Worm (Caenorhabditis elegans) whole organism, late embryonic: ENCODE data around the gene din-1.

Source experiments
- C08G9.2 ChIP-seq: sonication (generic microtip); optimal IDR thresholded peaks from 2 replicates; lab custom pipeline; 2016; ENCODE audit warnings: mild to moderate bottlenecking, missing genetic modification characterization, moderate library complexity, missing compliant biosample characterization
- C38D4.7 ChIP-seq: fragments of 200-800 bp; sonication (Bioruptor generic); optimal IDR thresholded peaks from 2 replicates; lab custom pipeline; 2018; ENCODE audit warnings: mild to moderate bottlenecking, missing genetic modification characterization, moderate library complexity, missing compliant biosample characterization
- K02D7.2 ChIP-seq: sonication (generic microtip); optimal IDR thresholded peaks from 2 replicates; lab custom pipeline; 2017; ENCODE audit warnings: mild to moderate bottlenecking, missing genetic modification characterization, missing compliant biosample characterization
- Y22D7AL.16 ChIP-seq: sonication (generic microtip); optimal IDR thresholded peaks from 2 replicates; lab custom pipeline; 2016; ENCODE audit warnings: missing genetic modification characterization, missing compliant biosample characterization
- ahr-1 ChIP-seq: sonication (generic microtip); optimal IDR thresholded peaks from 2 replicates; lab custom pipeline; 2016; ENCODE audit warnings: missing genetic modification characterization, missing compliant biosample characterization
- ceh-14 ChIP-seq: sonication (generic microtip); optimal IDR thresholded peaks from 2 replicates; lab custom pipeline; 2016; ENCODE audit warnings: missing genotype, missing genetic modification characterization, missing compliant biosample characterization
- ceh-18 ChIP-seq: sonication (generic microtip); optimal IDR thresholded peaks from 2 replicates; lab custom pipeline; 2016; ENCODE audit warnings: missing genetic modification characterization, missing compliant biosample characterization
- ceh-22 ChIP-seq: sonication (generic microtip); optimal IDR thresholded peaks from 2 replicates; lab custom pipeline; 2017; ENCODE audit warnings: missing biosample characterization, missing genetic modification characterization
- ceh-31 ChIP-seq: sonication (generic microtip); optimal IDR thresholded peaks from 2 replicates; lab custom pipeline; 2016; ENCODE audit warnings: missing genetic modification characterization, missing compliant biosample characterization
- ceh-34 ChIP-seq: sonication (generic microtip); optimal IDR thresholded peaks from 2 replicates; lab custom pipeline; 2016; ENCODE audit warnings: mild to moderate bottlenecking, missing genetic modification characterization, missing compliant biosample characterization
- ceh-6 ChIP-seq: fragments of 200-800 bp; sonication (Bioruptor generic); optimal IDR thresholded peaks from 2 replicates; lab custom pipeline; 2018; ENCODE audit warnings: mild to moderate bottlenecking, missing genetic modification characterization, missing compliant biosample characterization
- dmd-4 ChIP-seq: sonication (generic microtip); optimal IDR thresholded peaks from 2 replicates; lab custom pipeline; 2016; ENCODE audit warnings: borderline replicate concordance, missing genetic modification characterization, missing compliant biosample characterization
- eyg-1 ChIP-seq: sonication (generic microtip); optimal IDR thresholded peaks from 2 replicates; lab custom pipeline; 2016; ENCODE audit warnings: missing genotype, missing genetic modification characterization, missing compliant biosample characterization
- hlh-13 ChIP-seq: fragments of 200-800 bp; sonication (Bioruptor generic); optimal IDR thresholded peaks from 2 replicates; lab custom pipeline; 2018; ENCODE audit warnings: mild to moderate bottlenecking, missing genetic modification characterization, missing compliant biosample characterization
- hlh-30 ChIP-seq: sonication (generic microtip); optimal IDR thresholded peaks from 2 replicates; lab custom pipeline; 2017; ENCODE audit warnings: antibody characterized with exemption, missing genetic modification characterization, missing compliant biosample characterization; ENCODE audit not compliant: insufficient read depth
- madf-2 ChIP-seq: sonication (generic microtip); optimal IDR thresholded peaks from 2 replicates; lab custom pipeline; 2017; ENCODE audit warnings: missing genetic modification characterization, missing compliant biosample characterization
- nfya-1 ChIP-seq: sonication (generic microtip); optimal IDR thresholded peaks from 2 replicates; lab custom pipeline; 2017; ENCODE audit warnings: missing genetic modification characterization, mild to moderate bottlenecking, missing compliant biosample characterization, antibody characterized with exemption, moderate library complexity
- nhr-232 ChIP-seq: sonication (generic microtip); optimal IDR thresholded peaks from 2 replicates; lab custom pipeline; 2016; ENCODE audit warnings: missing genetic modification characterization, missing compliant biosample characterization
- pqm-1 ChIP-seq: sonication (generic microtip); optimal IDR thresholded peaks from 2 replicates; lab custom pipeline; 2016; ENCODE audit warnings: missing genetic modification characterization, missing compliant biosample characterization
- pros-1 ChIP-seq: fragments of 150-350 bp; optimal IDR thresholded peaks from 2 replicates; lab custom pipeline; 2014; ENCODE audit warnings: missing biosample characterization, missing genetic modification reagents, missing genetic modification characterization
- ref-2 ChIP-seq: sonication (generic microtip); optimal IDR thresholded peaks from 2 replicates; lab custom pipeline; 2016; ENCODE audit warnings: missing genetic modification characterization, missing compliant biosample characterization
- rnt-1 ChIP-seq: sonication (generic microtip); optimal IDR thresholded peaks from 2 replicates; lab custom pipeline; 2016; ENCODE audit warnings: missing genetic modification characterization, missing compliant biosample characterization
- sdc-2 ChIP-seq: sonication (generic microtip); optimal IDR thresholded peaks from 2 replicates; lab custom pipeline; 2016; ENCODE audit warnings: missing genotype, missing genetic modification characterization, missing compliant biosample characterization
- syd-9 ChIP-seq: sonication (generic microtip); optimal IDR thresholded peaks from 2 replicates; lab custom pipeline; 2016; ENCODE audit warnings: mild to moderate bottlenecking, missing genetic modification characterization, moderate library complexity, missing compliant biosample characterization
- tbx-2 ChIP-seq: sonication (generic microtip); optimal IDR thresholded peaks from 2 replicates; lab custom pipeline; 2016; ENCODE audit warnings: missing genetic modification characterization, missing compliant biosample characterization
- tbx-7 ChIP-seq: sonication (generic microtip); optimal IDR thresholded peaks from 2 replicates; lab custom pipeline; 2016; ENCODE audit warnings: missing genotype, missing genetic modification characterization, missing compliant biosample characterization
- unc-42 ChIP-seq: sonication (generic microtip); optimal IDR thresholded peaks from 2 replicates; lab custom pipeline; 2016; ENCODE audit warnings: missing genotype, missing genetic modification characterization, missing compliant biosample characterization
- zip-5 ChIP-seq: sonication (generic microtip); optimal IDR thresholded peaks from 2 replicates; lab custom pipeline; 2016; ENCODE audit warnings: missing genetic modification characterization, missing compliant biosample characterization

din-1 gene

ce11 chrII:11568670-11569069 is 64.7 kb downstream of the din-1 start:
- TF ChIP-seq nhr-232 = no peak
- TF ChIP-seq eyg-1 (tag; lab: Kevin White, UChicago) = no peak
- no peak for TF ChIP-seq madf-2 (tag; lab: Kevin White, UChicago)
- TF ChIP-seq syd-9 (tag; lab: Kevin White, UChicago) = no peak
- TF ChIP-seq ahr-1 (tag; lab: Kevin White, UChicago) = no peak
- no peak for TF ChIP-seq Y22D7AL.16
- TF ChIP-seq ceh-6 (GFP tag; lab: Kevin White, UChicago) = no peak
- no peak for TF ChIP-seq ceh-22 (tag; lab: Kevin White, UChicago)
- TF ChIP-seq ceh-18 (tag; lab: Kevin White, UChicago) = no peak
- TF ChIP-seq ceh-34 (tag; lab: Kevin White, UChicago) = no peak
- no peak for TF ChIP-seq tbx-2 (tag; lab: Kevin White, UChicago)
- no peak for TF ChIP-seq C38D4.7 (GFP tag; lab: Kevin White, UChicago)

DNA sequence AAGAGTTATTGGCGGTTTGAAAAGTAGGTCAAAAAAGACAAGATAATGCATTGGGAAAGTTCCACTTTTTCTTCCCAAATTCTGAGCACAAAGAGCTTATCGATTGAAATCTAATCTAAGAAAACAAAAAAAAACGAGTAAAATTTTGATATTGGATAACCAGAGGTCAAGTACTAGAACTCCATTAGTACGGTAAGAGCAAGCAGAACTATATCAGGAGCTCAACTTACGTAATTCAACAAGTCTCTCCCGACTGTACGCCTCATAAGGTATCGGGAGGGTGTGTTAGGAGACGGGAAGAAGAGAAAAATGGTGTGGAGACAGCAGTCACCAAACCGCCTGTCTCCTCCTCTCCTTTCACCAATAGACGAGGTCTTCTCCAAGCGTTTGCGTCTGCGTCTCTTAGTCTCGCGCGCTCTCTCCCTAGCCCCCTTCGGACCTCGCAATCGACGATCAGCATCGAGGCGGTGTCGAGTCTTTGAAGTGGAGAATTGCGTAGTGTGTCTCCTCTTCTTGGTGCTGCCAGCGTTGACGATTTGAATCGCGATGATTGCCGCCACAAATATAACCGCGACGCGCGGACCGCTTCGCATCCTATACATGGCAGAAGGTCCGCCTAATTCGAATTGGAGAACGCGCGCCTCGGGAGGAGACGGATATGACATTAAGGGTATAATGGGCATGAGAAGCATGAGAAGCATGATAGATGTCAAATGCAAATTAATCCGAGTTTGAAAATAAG is 66.3 kb downstream of the din-1 start, which contains the start of gene F54D5.5:
TSS of gene F54D5.5 (minus strand) at position 51 of the 742 bp plus-strand sequence.
- TF ChIP-seq rnt-1 (tag; lab: Kevin White, UChicago) (peak; percentile 58), pqm-1 (tag; lab: Kevin White, UChicago) (no peak), unc-42 (tag; lab: Kevin White, UChicago) (peak; percentile 87), K02D7.2 (no peak), ceh-14 (tag; lab: Kevin White, UChicago) (peak; percentile 76), hlh-30 (tag; lab: Kevin White, UChicago) (peak; percentile 59), hlh-13 (GFP tag; lab: Kevin White, UChicago) (no peak), tbx-7 (tag; lab: Kevin White, UChicago) (peak; percentile 9), ceh-31 (peak; percentile 89), dmd-4 (tag; lab: Kevin White, UChicago) (peak; percentile 33), sdc-2 (tag; lab: Kevin White, UChicago) (peak; percentile 34), zip-5 (tag; lab: Kevin White, UChicago) (no peak), nfya-1 (tag; lab: Kevin White, UChicago) (peak; percentile 82), ref-2 (tag; lab: Kevin White, UChicago) (peak; percentile 66), C08G9.2 (tag; lab: Kevin White, UChicago) (no peak), ceh-34 (tag; lab: Kevin White, UChicago) (peak; percentile 68), tbx-2 (tag; lab: Kevin White, UChicago) (peak; percentile 77), pros-1 (tag; lab: Kevin White, UChicago) (peak; percentile 17)
